Fruit fly (Drosophila melanogaster) whole organism, embryonic: Measurements from ENCODE around the gene CG43815.

ENCODE experiments used
- Ada2b ChIP-seq: fragments of 200-800 bp; sonication (Bioruptor generic); IDR thresholded peaks from 2 replicates; pipeline ENCODE4 v1.3.6; 2022; ENCODE audit warnings: missing biosample characterization, missing genetic modification characterization
- B-H1 ChIP-seq: fragments of 200-800 bp; sonication (Bioruptor generic); IDR thresholded peaks from 3 replicates; pipeline ENCODE4 v1.3.6; 2022; ENCODE audit warnings: missing biosample characterization, missing genetic modification characterization
- Bdp1 ChIP-seq: fragments of 200-800 bp; sonication (Bioruptor generic); optimal IDR thresholded peaks from 3 replicates; lab custom pipeline; 2016; ENCODE audit warnings: missing biosample characterization, missing genetic modification characterization
- CG10147 ChIP-seq: fragments of 200-800 bp; sonication (Bioruptor generic); optimal IDR thresholded peaks from 2 replicates; lab custom pipeline; 2019; ENCODE audit warnings: missing biosample characterization, mild to moderate bottlenecking, missing genetic modification characterization, moderate library complexity
- CG11093 ChIP-seq: fragments of 200-800 bp; sonication (Bioruptor generic); IDR thresholded peaks from 3 replicates; pipeline ENCODE4 v1.3.6; 2022; ENCODE audit warnings: missing biosample characterization, missing genetic modification characterization
- CG13624 ChIP-seq: fragments of 200-800 bp; sonication (Bioruptor generic); optimal IDR thresholded peaks from 2 replicates; lab custom pipeline; 2016; ENCODE audit warnings: missing biosample characterization, missing genetic modification characterization
- CG13894 ChIP-seq: fragments of 200-800 bp; sonication (Bioruptor generic); optimal IDR thresholded peaks from 3 replicates; lab custom pipeline; 2018; ENCODE audit warnings: missing biosample characterization, mild to moderate bottlenecking, missing genetic modification characterization, moderate library complexity
- CG14050 ChIP-seq: fragments of 200-800 bp; sonication (Bioruptor generic); IDR thresholded peaks from 3 replicates; pipeline ENCODE4 v1.3.6; 2022; ENCODE audit warnings: missing biosample characterization, missing genetic modification characterization
- CG14667 ChIP-seq: fragments of 200-800 bp; sonication (Bioruptor generic); IDR thresholded peaks from 2 replicates; pipeline ENCODE4 v1.3.6; 2022; ENCODE audit warnings: missing biosample characterization, missing genetic modification characterization
- CG14965 ChIP-seq: fragments of 200-800 bp; sonication (Bioruptor generic); optimal IDR thresholded peaks from 2 replicates; lab custom pipeline; 2016; ENCODE audit warnings: missing biosample characterization, missing genetic modification characterization, borderline replicate concordance
- CG1603 ChIP-seq: fragments of 200-800 bp; sonication (Bioruptor generic); optimal IDR thresholded peaks from 2 replicates; lab custom pipeline; 2019; ENCODE audit warnings: missing biosample characterization, mild to moderate bottlenecking, missing genetic modification characterization, moderate library complexity
- CG1832 ChIP-seq: fragments of 200-800 bp; sonication (Bioruptor generic); optimal IDR thresholded peaks from 2 replicates; lab custom pipeline; 2017; ENCODE audit warnings: missing biosample characterization, mild to moderate bottlenecking, missing genetic modification characterization, inconsistent platforms
- CG2129 ChIP-seq: fragments of 200-800 bp; sonication (Bioruptor generic); IDR thresholded peaks from 2 replicates; pipeline ENCODE4 v1.3.6; 2022; ENCODE audit warnings: missing biosample characterization, missing genetic modification characterization; ENCODE audit not compliant: partially characterized antibody
- CG2202 ChIP-seq: fragments of 200-800 bp; sonication (Bioruptor generic); optimal IDR thresholded peaks from 2 replicates; lab custom pipeline; 2018; ENCODE audit warnings: missing biosample characterization, mild to moderate bottlenecking, missing genetic modification characterization
- CG2889 ChIP-seq: fragments of 200-800 bp; sonication (Bioruptor generic); IDR thresholded peaks from 3 replicates; pipeline ENCODE4 v1.3.6; 2022; ENCODE audit warnings: missing biosample characterization, missing genetic modification characterization
- CG34376 ChIP-seq: fragments of 200-800 bp; sonication (Bioruptor generic); optimal IDR thresholded peaks from 2 replicates; lab custom pipeline; 2018; ENCODE audit warnings: missing biosample characterization, mild to moderate bottlenecking, missing genetic modification characterization
- CG4424 ChIP-seq: fragments of 200-800 bp; sonication (Bioruptor generic); optimal IDR thresholded peaks from 3 replicates; lab custom pipeline; 2016; ENCODE audit warnings: missing biosample characterization, missing genetic modification characterization
- CG6813 ChIP-seq: fragments of 200-800 bp; sonication (Bioruptor generic); optimal IDR thresholded peaks from 2 replicates; lab custom pipeline; 2017; ENCODE audit warnings: missing biosample characterization, missing genetic modification characterization, mild to moderate bottlenecking, moderate library complexity, missing genetic modification reagents
- CG7372 ChIP-seq: fragments of 200-800 bp; sonication (Bioruptor generic); IDR thresholded peaks from 2 replicates; pipeline ENCODE4 v1.3.6; 2022; ENCODE audit warnings: missing biosample characterization, missing genetic modification characterization
- CG8359 ChIP-seq: fragments of 200-800 bp; sonication (Bioruptor generic); optimal IDR thresholded peaks from 2 replicates; lab custom pipeline; 2017; ENCODE audit warnings: missing biosample characterization, mild to moderate bottlenecking, missing genetic modification characterization, borderline replicate concordance
- CG9609 ChIP-seq: fragments of 200-800 bp; sonication (Bioruptor generic); optimal IDR thresholded peaks from 3 replicates; lab custom pipeline; 2016; ENCODE audit warnings: missing biosample characterization, missing genetic modification characterization
- Camta ChIP-seq: fragments of 200-800 bp; sonication (Bioruptor generic); optimal IDR thresholded peaks from 2 replicates; lab custom pipeline; 2016; ENCODE audit warnings: missing biosample characterization, missing genetic modification characterization
- Dip2 ChIP-seq: fragments of 200-800 bp; sonication (Bioruptor generic); IDR thresholded peaks from 2 replicates; pipeline ENCODE4 v1.3.6; 2022; ENCODE audit warnings: missing biosample characterization, missing genetic modification characterization
- Dll ChIP-seq: fragments of 200-800 bp; sonication (Bioruptor generic); IDR thresholded peaks from 4 replicates; pipeline ENCODE4 v1.3.6; 2022; ENCODE audit warnings: missing biosample characterization, missing genetic modification characterization; ENCODE audit not compliant: partially characterized antibody
- Doc3 ChIP-seq: fragments of 200-800 bp; sonication (Bioruptor generic); IDR thresholded peaks from 3 replicates; pipeline ENCODE4 v1.3.6; 2022; ENCODE audit warnings: missing biosample characterization, missing genetic modification characterization; ENCODE audit not compliant: partially characterized antibody
- Dp ChIP-seq: fragments of 200-800 bp; sonication (Bioruptor generic); optimal IDR thresholded peaks from 2 replicates; lab custom pipeline; 2018; ENCODE audit warnings: missing biosample characterization, mild to moderate bottlenecking, missing genetic modification characterization, moderate library complexity
- Dref ChIP-seq: fragments of 200-800 bp; sonication (Bioruptor generic); IDR thresholded peaks from 2 replicates; pipeline ENCODE4 v1.3.6; 2022; ENCODE audit warnings: missing biosample characterization, missing genetic modification characterization
- Drgx ChIP-seq: fragments of 200-800 bp; sonication (Bioruptor generic); IDR thresholded peaks from 2 replicates; pipeline ENCODE4 v1.3.6; 2022; ENCODE audit warnings: missing biosample characterization, missing genetic modification characterization
- E2f2 ChIP-seq: fragments of 200-800 bp; sonication (Bioruptor generic); IDR thresholded peaks from 2 replicates; pipeline ENCODE4 v1.3.6; 2022; ENCODE audit warnings: missing biosample characterization, missing genetic modification characterization
- Ets65A ChIP-seq: fragments of 200-800 bp; sonication (Bioruptor generic); peaks from one replicate; lab custom pipeline; 2016; ENCODE audit warnings: missing biosample characterization, missing genetic modification characterization
- H15 ChIP-seq: fragments of 200-800 bp; sonication (Bioruptor generic); IDR thresholded peaks from 3 replicates; pipeline ENCODE4 v1.3.6; 2022; ENCODE audit warnings: missing biosample characterization, missing genetic modification characterization
- Hr51 ChIP-seq, 2 experiments: fragments of 200-800 bp; sonication (Bioruptor generic); optimal IDR thresholded peaks; 2 replicates in 1 of 2; 3 replicates in 1 of 2; lab custom pipeline; 2016 to 2018; ENCODE audit warnings: missing biosample characterization in 2 of 2, missing genetic modification characterization in 2 of 2, mild to moderate bottlenecking in 1 of 2, moderate library complexity in 1 of 2
- Lhr ChIP-seq: fragments of 200-800 bp; sonication (Bioruptor generic); optimal IDR thresholded peaks from 3 replicates; lab custom pipeline; 2017; ENCODE audit warnings: mild to moderate bottlenecking, missing biosample characterization, missing genetic modification reagents, missing genetic modification characterization
- MTF-1 ChIP-seq: fragments of 200-800 bp; sonication (Bioruptor generic); optimal IDR thresholded peaks from 2 replicates; lab custom pipeline; 2018; ENCODE audit warnings: missing biosample characterization, mild to moderate bottlenecking, missing genetic modification characterization, borderline replicate concordance
- chinmo ChIP-seq: fragments of 200-800 bp; sonication (Bioruptor generic); IDR thresholded peaks from 4 replicates; pipeline ENCODE4 v1.3.6; 2022; ENCODE audit warnings: missing biosample characterization, missing genetic modification characterization; ENCODE audit not compliant: partially characterized antibody
- chm ChIP-seq: fragments of 200-800 bp; sonication (Bioruptor generic); IDR thresholded peaks from 2 replicates; pipeline ENCODE4 v1.3.6; 2022; ENCODE audit warnings: missing biosample characterization, missing genetic modification characterization
- fd102C ChIP-seq: fragments of 200-800 bp; sonication (Bioruptor generic); optimal IDR thresholded peaks from 2 replicates; lab custom pipeline; 2018; ENCODE audit warnings: missing biosample characterization, mild to moderate bottlenecking, missing genetic modification characterization, moderate library complexity
- grau ChIP-seq: fragments of 200-800 bp; optimal IDR thresholded peaks from 3 replicates; lab custom pipeline; 2019; ENCODE audit warnings: missing biosample characterization, mild to moderate bottlenecking, missing genetic modification characterization, moderate library complexity
- gsb ChIP-seq: fragments of 200-800 bp; sonication (Bioruptor generic); IDR thresholded peaks from 2 replicates; pipeline ENCODE4 v1.3.6; 2022; ENCODE audit warnings: missing biosample characterization, missing genetic modification characterization
- ham ChIP-seq: fragments of 200-800 bp; sonication (Bioruptor generic); IDR thresholded peaks from 2 replicates; pipeline ENCODE4 v1.3.6; 2022; ENCODE audit warnings: missing biosample characterization, missing genetic modification characterization
- repo ChIP-seq: fragments of 200-800 bp; sonication (Bioruptor generic); optimal IDR thresholded peaks from 2 replicates; lab custom pipeline; 2016; ENCODE audit warnings: missing biosample characterization, missing genetic modification characterization
- sens-2 ChIP-seq: fragments of 200-800 bp; sonication (Bioruptor generic); IDR thresholded peaks from 2 replicates; pipeline ENCODE4 v1.3.6; 2022; ENCODE audit warnings: missing biosample characterization, missing genetic modification characterization
- slbo ChIP-seq: fragments of 200-800 bp; sonication (Bioruptor generic); IDR thresholded peaks from 2 replicates; pipeline ENCODE4 v1.3.6; 2022; ENCODE audit warnings: missing biosample characterization, missing genetic modification characterization
- z ChIP-seq: fragments of 200-800 bp; sonication (Bioruptor generic); IDR thresholded peaks from 3 replicates; pipeline ENCODE4 v1.3.6; 2022; ENCODE audit warnings: missing biosample characterization, missing genetic modification characterization

CG43815 gene

DNA sequence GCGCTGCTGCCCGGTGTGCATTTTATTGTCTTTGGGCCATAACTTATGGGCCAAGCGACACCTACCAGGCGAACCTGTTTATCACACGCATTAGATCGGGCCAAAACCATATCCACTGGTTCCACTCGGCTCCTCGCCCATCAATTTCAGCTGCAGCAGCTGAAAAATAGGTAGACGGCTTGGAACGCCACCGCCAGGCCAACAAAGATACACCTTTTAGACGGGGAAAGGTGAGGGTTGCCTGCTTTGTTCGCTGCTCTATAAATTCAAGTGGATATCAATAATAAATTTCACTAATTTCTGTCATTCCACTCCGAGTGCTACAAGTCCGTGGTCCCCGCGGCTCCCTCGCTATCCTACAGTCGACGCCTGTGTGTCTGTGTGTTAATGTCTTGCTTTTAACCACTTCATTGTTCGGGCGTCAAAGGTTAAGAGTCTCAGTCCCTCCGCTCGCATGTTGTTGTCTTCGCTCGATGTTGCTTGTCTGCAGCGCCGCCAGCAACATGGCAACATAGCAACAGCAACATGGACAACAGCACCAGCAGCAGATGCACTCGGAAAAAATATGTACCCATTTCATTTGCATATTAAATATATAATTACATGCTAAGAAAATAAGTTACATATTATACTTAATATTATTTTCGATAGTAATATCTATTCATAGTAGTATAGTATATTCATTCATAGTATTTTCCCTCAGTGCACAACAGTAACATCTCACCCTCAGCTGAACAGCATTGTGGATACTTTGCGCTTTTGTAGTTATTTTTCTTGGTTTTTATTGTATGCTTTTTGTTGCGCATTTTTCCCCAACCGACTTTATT is 12.1 kb downstream of the CG43815 start (continued):
- TF ChIP-seq CG2202 (tag; lab: Kevin White, UChicago) (peak; percentile 89), E2f2 (GFP tag; lab: Robert Waterston, UW) (peak; percentile 54; the same call in 1 of the 2 replicates), CG2129 (GFP tag; lab: Robert Waterston, UW) (no peak), CG13624 (no peak), Ada2b (GFP tag; lab: Robert Waterston, UW) (peak; percentile 75), B-H1 (GFP tag; lab: Robert Waterston, UW) (peak; percentile 67; the same call in 2 of the 3 replicates), CG14965 (GFP tag; lab: Kevin White, UChicago) (no peak), CG14050 (GFP tag; lab: Robert Waterston, UW) (no peak; the same call in 2 of the 3 replicates), CG4424 (GFP tag; lab: Kevin White, UChicago) (peak; percentile 91), Camta (no peak), H15 (GFP tag; lab: Robert Waterston, UW) (peak; percentile 78), CG8359 (GFP tag; lab: Kevin White, UChicago) (peak; percentile 79), fd102C (GFP tag; lab: Kevin White, UChicago) (peak; percentile 84), CG13894 (tag; lab: Kevin White, UChicago) (no peak), Dp (GFP tag; lab: Kevin White, UChicago) (no peak), slbo (GFP tag; lab: Robert Waterston, UW) (no peak; the same call in 1 of the 2 replicates), ham (GFP tag; lab: Robert Waterston, UW) (no peak), Dip2 (GFP tag; lab: Robert Waterston, UW) (0 out of 2 replicates have a peak, but pooled peaks have one; percentile 15), Doc3 (GFP tag; lab: Robert Waterston, UW) (no peak), CG34376 (no peak), Ets65A (GFP tag; lab: Kevin White, UChicago) (peak; percentile 73), chinmo (0 out of 4 replicates have a peak, but pooled peaks have one; percentile 51), Lhr (GFP tag; lab: Kevin White, UChicago) (peak; percentile 74), gsb (GFP tag; lab: Robert Waterston, UW) (no peak), Hr51 (GFP tag; optimal IDR thresholded peaks at IDR 0.05; lab: Kevin White, UChicago) (peak in 1 of 2 experiments; percentile 85), CG11093 (GFP tag; lab: Robert Waterston, UW) (peak; percentile 76), MTF-1 (peak; percentile 53), CG2889 (GFP tag; lab: Robert Waterston, UW) (peak; percentile 21; the same call in 1 of the 3 replicates), Dll (no peak), Drgx (GFP tag; lab: Robert Waterston, UW) (peak; percentile 66), z (peak; percentile 73; the same call in 2 of the 3 replicates), CG1832 (GFP tag; lab: Kevin White, UChicago) (no peak), Bdp1 (GFP tag; lab: Kevin White, UChicago) (no peak), CG9609 (no peak), CG7372 (GFP tag; lab: Robert Waterston, UW) (peak; percentile 58; the same call in 1 of the 2 replicates), repo (no peak), Dref (no peak), grau (peak; percentile 86), sens-2 (peak; percentile 44; the same call in 1 of the 2 replicates), CG14667 (GFP tag; lab: Robert Waterston, UW) (peak; percentile 62), CG6813 (GFP tag; lab: Kevin White, UChicago) (peak; percentile 65), chm (GFP tag; lab: Robert Waterston, UW) (peak; percentile 52), CG1603 (tag; lab: Kevin White, UChicago) (peak; percentile 87), CG10147 (peak; percentile 31)
- TF ChIP-seq, all 482 proteins: peak for 283
